Worm (Caenorhabditis elegans) whole organism, early embryonic: ENCODE data around the gene cdr-3.

Experiments used
- B0310.2 ChIP-seq: sonication (generic microtip); optimal IDR thresholded peaks from 2 replicates; lab custom pipeline; 2016; ENCODE audit warnings: mild to moderate bottlenecking, missing genetic modification characterization, missing compliant biosample characterization
- F13C5.2 ChIP-seq: sonication (generic microtip); optimal IDR thresholded peaks from 2 replicates; lab custom pipeline; 2017; ENCODE audit warnings: mild to moderate bottlenecking, missing genetic modification characterization, inconsistent platforms, missing compliant biosample characterization
- aly-1 ChIP-seq: sonication (generic microtip); optimal IDR thresholded peaks from 2 replicates; lab custom pipeline; 2016; ENCODE audit warnings: missing genetic modification characterization, missing compliant biosample characterization
- ama-1 ChIP-seq: fragments of 150-350 bp; optimal IDR thresholded peaks from 2 replicates; lab custom pipeline; 2014
- ceh-13 ChIP-seq: fragments of 200-800 bp; sonication (Bioruptor generic); optimal IDR thresholded peaks from 2 replicates; lab custom pipeline; 2018; ENCODE audit warnings: mild to moderate bottlenecking, missing genetic modification characterization, missing compliant biosample characterization
- ceh-36 ChIP-seq: sonication (generic microtip); optimal IDR thresholded peaks from 2 replicates; lab custom pipeline; 2016; ENCODE audit warnings: missing genetic modification characterization, inconsistent platforms, missing compliant biosample characterization
- ets-7 ChIP-seq: sonication (generic microtip); optimal IDR thresholded peaks from 2 replicates; lab custom pipeline; 2016; ENCODE audit warnings: missing genotype, missing genetic modification characterization, missing compliant biosample characterization
- flt-1 ChIP-seq: fragments of 200-800 bp; sonication (Bioruptor generic); IDR thresholded peaks from 2 replicates; pipeline ENCODE4 v1.3.6; 2022; ENCODE audit warnings: missing genetic modification characterization, missing compliant biosample characterization
- hmbx-1 ChIP-seq: sonication (generic microtip); optimal IDR thresholded peaks from 2 replicates; lab custom pipeline; 2016; ENCODE audit warnings: mild to moderate bottlenecking, missing genetic modification characterization, missing compliant biosample characterization
- hmg-4 ChIP-seq: fragments of 200-800 bp; sonication (Bioruptor generic); optimal IDR thresholded peaks from 2 replicates; lab custom pipeline; 2018; ENCODE audit warnings: mild to moderate bottlenecking, missing genetic modification characterization, missing compliant biosample characterization
- hnd-1 ChIP-seq: sonication (generic microtip); optimal IDR thresholded peaks from 2 replicates; lab custom pipeline; 2016; ENCODE audit warnings: missing genetic modification characterization, missing compliant biosample characterization
- pes-1 ChIP-seq: fragments of 200-800 bp; sonication (Bioruptor generic); IDR thresholded peaks from 2 replicates; pipeline ENCODE4 v1.3.6; 2022; ENCODE audit warnings: missing genetic modification reagents, missing genetic modification characterization, missing compliant biosample characterization
- scrt-1 ChIP-seq: fragments of 200-800 bp; sonication (Bioruptor generic); IDR thresholded peaks from 2 replicates; pipeline ENCODE4 v1.3.6; 2022; ENCODE audit warnings: missing genetic modification characterization, missing compliant biosample characterization
- sea-1 ChIP-seq: fragments of 200-800 bp; sonication (Bioruptor generic); conservative IDR thresholded peaks from 2 replicates; pipeline ENCODE4 v1.3.6; 2022; ENCODE audit warnings: missing genetic modification characterization, missing compliant biosample characterization
- tbx-11 ChIP-seq: fragments of 200-800 bp; sonication (Bioruptor generic); IDR thresholded peaks from 2 replicates; pipeline ENCODE4 v1.3.6; 2022; ENCODE audit warnings: missing genetic modification characterization, missing compliant biosample characterization
- tbx-37 ChIP-seq: fragments of 200-800 bp; sonication (Bioruptor generic); conservative IDR thresholded peaks from 2 replicates; pipeline ENCODE4 v1.3.6; 2022; ENCODE audit warnings: missing genetic modification reagents, missing genetic modification characterization, missing compliant biosample characterization
- tra-4 ChIP-seq: sonication (generic microtip); optimal IDR thresholded peaks from 2 replicates; lab custom pipeline; 2017; ENCODE audit warnings: missing genetic modification characterization, missing compliant biosample characterization

Gene cdr-3

DNA sequence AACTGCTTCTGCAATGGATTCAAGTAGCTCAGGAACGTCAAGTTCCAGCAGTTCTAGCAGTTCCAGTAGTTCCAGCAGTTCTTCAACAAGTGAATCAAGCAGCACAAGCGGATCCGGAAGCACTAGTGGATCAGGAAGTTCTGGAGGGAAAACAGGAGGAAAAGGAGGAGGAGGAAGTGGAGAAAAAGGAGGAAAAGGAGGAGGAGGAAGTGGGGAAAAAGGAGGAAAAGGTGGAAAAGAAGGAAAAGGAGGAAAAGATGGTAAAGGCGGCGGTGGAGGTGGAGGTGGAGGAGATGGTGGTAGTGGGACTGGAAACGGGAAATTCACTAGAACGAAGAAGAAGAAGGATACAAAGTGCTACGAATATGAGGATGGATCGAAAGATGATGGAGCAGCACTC, 10.7 kb downstream of the cdr-3 start:
- no peak for TF ChIP-seq hmg-4
- TF ChIP-seq aly-1 (tag; lab: Kevin White, UChicago): no peak
- TF ChIP-seq flt-1: no peak
- no peak for TF ChIP-seq F13C5.2 (tag; lab: Kevin White, UChicago)
- TF ChIP-seq B0310.2: no peak
- TF ChIP-seq scrt-1 (GFP tag; lab: Robert Waterston, UW): no peak
- TF ChIP-seq hmbx-1 (tag; lab: Kevin White, UChicago): no peak
- no peak for TF ChIP-seq ets-7 (tag; lab: Kevin White, UChicago)
- TF ChIP-seq hnd-1 (tag; lab: Kevin White, UChicago): no peak
- TF ChIP-seq tbx-11 (GFP tag; lab: Robert Waterston, UW): no peak
- TF ChIP-seq ama-1 (lab: Kevin White, UChicago): no peak
- TF ChIP-seq ceh-36 (tag; lab: Kevin White, UChicago): no peak
- TF ChIP-seq sea-1 (GFP tag; lab: Robert Waterston, UW): no peak
- no peak for TF ChIP-seq tbx-37 (GFP tag; lab: Robert Waterston, UW)

DNA sequence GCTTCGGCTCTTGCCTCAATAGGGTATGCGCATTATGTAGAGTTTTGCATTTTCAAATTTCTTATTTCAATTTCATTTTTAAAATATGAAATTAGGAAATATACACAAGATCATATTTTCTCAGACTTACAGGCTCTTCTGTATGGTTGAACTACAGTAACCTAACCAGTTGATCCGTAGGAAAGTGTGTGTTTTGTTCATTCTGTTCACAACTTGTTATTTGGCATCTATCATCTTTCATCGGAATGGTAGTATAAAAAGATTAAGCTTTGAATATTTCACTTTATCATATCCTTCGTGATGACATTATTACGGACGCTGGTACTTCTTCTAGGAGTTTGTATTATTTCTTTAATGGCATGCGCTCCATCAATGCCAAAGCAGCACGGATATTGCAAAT, 11.2 kb downstream of the cdr-3 start, which contains the start of gene K01D12.10:
Gene K01D12.10, plus strand, starts transcription at position 301 of the 400 bp plus-strand sequence.
- TF ChIP-seq ceh-13 (GFP tag; lab: Kevin White, UChicago) (no peak), tbx-37 (GFP tag; lab: Robert Waterston, UW) (no peak), scrt-1 (GFP tag; lab: Robert Waterston, UW) (no peak)

DNA sequence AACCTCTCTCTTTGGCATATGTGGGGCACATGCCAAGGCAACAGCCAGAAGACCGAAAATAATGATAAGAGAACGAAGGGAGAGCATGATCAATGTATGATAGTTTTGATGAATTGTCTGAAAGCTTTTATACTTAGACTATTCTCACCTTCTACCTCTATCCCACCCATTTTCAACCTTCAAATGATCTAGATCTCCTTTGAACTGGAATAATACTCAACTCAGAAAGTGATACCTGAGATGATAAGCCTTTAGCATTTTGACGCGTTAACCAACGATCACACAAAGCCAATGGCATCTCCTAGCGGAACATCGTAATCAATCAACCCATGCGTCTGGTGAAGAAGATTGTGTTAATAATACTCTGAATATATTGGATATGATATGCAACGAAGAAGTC, 12.6 kb downstream of the cdr-3 start, which contains the start of gene K01D12.9:
Gene K01D12.9, minus strand, starts transcription at position 101 of the 400 bp plus-strand sequence.
- TF ChIP-seq tbx-11 (GFP tag; lab: Robert Waterston, UW) (no peak), F13C5.2 (tag; lab: Kevin White, UChicago) (no peak), hmg-4 (no peak), tra-4 (tag; lab: Kevin White, UChicago) (no peak), hmbx-1 (tag; lab: Kevin White, UChicago) (no peak), hnd-1 (tag; lab: Kevin White, UChicago) (no peak), aly-1 (tag; lab: Kevin White, UChicago) (no peak), B0310.2 (no peak), scrt-1 (GFP tag; lab: Robert Waterston, UW) (no peak), ceh-13 (GFP tag; lab: Kevin White, UChicago) (no peak), ama-1 (lab: Kevin White, UChicago) (no peak), pes-1 (no peak), ceh-36 (tag; lab: Kevin White, UChicago) (no peak), flt-1 (no peak), sea-1 (GFP tag; lab: Robert Waterston, UW) (no peak), ets-7 (tag; lab: Kevin White, UChicago) (no peak), tbx-37 (GFP tag; lab: Robert Waterston, UW) (no peak)

DNA sequence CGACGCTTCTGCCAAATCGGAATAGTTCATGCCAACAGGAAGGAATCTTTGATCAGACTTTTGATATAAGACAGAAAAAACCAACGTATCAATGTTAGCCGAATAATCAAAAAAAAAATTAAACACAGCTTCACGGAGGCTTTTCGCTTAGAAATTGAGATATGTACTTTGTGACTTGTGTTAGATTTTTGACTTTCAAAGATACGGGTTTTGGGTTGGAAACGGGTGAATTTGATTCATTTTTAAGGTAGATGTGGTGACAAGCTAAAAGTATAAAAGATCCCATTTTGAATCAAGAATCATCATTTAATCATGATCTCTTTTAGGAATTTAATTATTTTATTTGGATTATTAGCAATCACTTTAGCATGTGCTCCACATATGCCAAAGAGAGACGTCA, 14.8 kb downstream of the cdr-3 start, which contains the start of gene K01D12.8:
Gene K01D12.8, plus strand, starts transcription at position 301 of the 400 bp plus-strand sequence.
- no peak for TF ChIP-seq hmg-4

DNA sequence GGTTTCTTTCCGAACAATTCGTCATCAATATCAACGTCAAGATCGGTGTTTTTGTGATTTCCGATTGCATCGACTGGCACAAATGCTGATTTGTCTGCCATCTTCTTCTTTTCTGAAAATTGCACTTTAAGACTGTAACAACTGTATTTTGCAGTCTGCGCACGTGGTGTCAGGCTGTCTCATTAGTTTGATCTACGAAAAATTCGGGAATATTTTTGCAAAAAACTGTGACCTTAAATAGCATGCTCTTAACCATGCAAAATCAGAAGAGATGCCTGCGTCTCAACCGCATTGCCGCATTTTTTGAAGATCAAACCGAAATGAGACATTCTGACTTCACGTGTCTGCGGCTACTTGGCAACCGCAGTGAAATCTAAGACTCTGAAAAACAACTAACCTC, 15.8 kb downstream of the cdr-3 start, which contains the start of gene K01D12.7:
Gene K01D12.7, minus strand, starts transcription at position 101 of the 400 bp plus-strand sequence.
- TF ChIP-seq ceh-36 (tag; lab: Kevin White, UChicago): no peak
- TF ChIP-seq ama-1 (lab: Kevin White, UChicago): no peak
- no peak for TF ChIP-seq B0310.2
- TF ChIP-seq scrt-1 (GFP tag; lab: Robert Waterston, UW): no peak
- no peak for TF ChIP-seq sea-1 (GFP tag; lab: Robert Waterston, UW)
- TF ChIP-seq tbx-11 (GFP tag; lab: Robert Waterston, UW): no peak
- no peak for TF ChIP-seq hnd-1 (tag; lab: Kevin White, UChicago)
- no peak for TF ChIP-seq F13C5.2 (tag; lab: Kevin White, UChicago)
- TF ChIP-seq ets-7 (tag; lab: Kevin White, UChicago): no peak
- TF ChIP-seq hmg-4: no peak
- no peak for TF ChIP-seq aly-1 (tag; lab: Kevin White, UChicago)
- TF ChIP-seq hmbx-1 (tag; lab: Kevin White, UChicago): no peak
- TF ChIP-seq ceh-13 (GFP tag; lab: Kevin White, UChicago): no peak
- no peak for TF ChIP-seq tbx-37 (GFP tag; lab: Robert Waterston, UW)
- TF ChIP-seq tra-4 (tag; lab: Kevin White, UChicago): no peak
- TF ChIP-seq pes-1: no peak
- TF ChIP-seq flt-1: no peak

- no peak for TF ChIP-seq B0310.2
- TF ChIP-seq hmbx-1 (tag; lab: Kevin White, UChicago): no peak
- no peak for TF ChIP-seq hmg-4
- TF ChIP-seq aly-1 (tag; lab: Kevin White, UChicago): no peak
- TF ChIP-seq tra-4 (tag; lab: Kevin White, UChicago): no peak
- no peak for TF ChIP-seq F13C5.2 (tag; lab: Kevin White, UChicago)
- no peak for TF ChIP-seq flt-1
- no peak for TF ChIP-seq ama-1 (lab: Kevin White, UChicago)
- no peak for TF ChIP-seq sea-1 (GFP tag; lab: Robert Waterston, UW)
- TF ChIP-seq pes-1: no peak
- TF ChIP-seq ceh-36 (tag; lab: Kevin White, UChicago): no peak
- TF ChIP-seq ceh-13 (GFP tag; lab: Kevin White, UChicago): no peak
- TF ChIP-seq hnd-1 (tag; lab: Kevin White, UChicago): no peak
- TF ChIP-seq ets-7 (tag; lab: Kevin White, UChicago): no peak
Observed at ce11 chrV:12400677-12401236, 16.4 kb downstream of the cdr-3 start, which contains the start of the genes K01D12.20 and miga-1. Gene K01D12.20 (minus strand): TSS chrV:12400814. Gene miga-1 (minus strand): TSS chrV:12400859.

- no peak for TF ChIP-seq ets-7 (tag; lab: Kevin White, UChicago)
- no peak for TF ChIP-seq ceh-36 (tag; lab: Kevin White, UChicago)
- TF ChIP-seq aly-1 (tag; lab: Kevin White, UChicago): no peak
- no peak for TF ChIP-seq tbx-37 (GFP tag; lab: Robert Waterston, UW)
- no peak for TF ChIP-seq hmbx-1 (tag; lab: Kevin White, UChicago)
Observed at ce11 chrV:12397545-12397944, 19.6 kb downstream of the cdr-3 start, which contains the start of gene K01D12.5. Gene K01D12.5 (plus strand): TSS chrV:12397845.
